Worm (Caenorhabditis elegans): ENCODE results near the gene asg-2.

DNA sequence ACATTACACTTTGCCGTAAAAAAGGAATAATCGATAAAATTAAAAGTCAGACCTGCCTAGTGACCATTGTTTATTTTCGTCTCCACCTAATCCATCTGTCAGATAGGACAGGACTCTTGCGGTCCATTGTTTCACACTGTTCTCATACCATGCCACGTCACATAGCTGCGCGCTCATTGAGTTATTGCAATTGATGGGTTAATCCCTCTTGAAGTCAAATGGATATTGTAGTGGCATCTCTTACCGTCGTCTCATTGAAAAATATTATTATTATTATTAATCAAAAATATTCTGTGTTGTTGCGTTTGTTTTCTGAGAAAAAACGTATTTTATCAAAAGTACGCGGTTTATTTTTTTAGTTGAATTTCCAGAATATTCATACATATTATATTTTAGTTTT, 47.1 kb downstream of the asg-2 start:
- TF ChIP-seq lin-11 (tag; optimal IDR thresholded peaks at IDR 0.05), result no peak
- no peak for TF ChIP-seq elt-2 (tag; optimal IDR thresholded peaks at IDR 0.05)
- no peak for TF ChIP-seq hlh-15 (tag; optimal IDR thresholded peaks at IDR 0.05)
- TF ChIP-seq ets-4 (tag; optimal IDR thresholded peaks at IDR 0.05), result no peak
- no peak for TF ChIP-seq fkh-10 (GFP tag; optimal IDR thresholded peaks at IDR 0.05)
- no peak for TF ChIP-seq tbx-7 (tag; optimal IDR thresholded peaks at IDR 0.05)
- TF ChIP-seq ceh-30 (tag; optimal IDR thresholded peaks at IDR 0.05), result no peak
- no peak for TF ChIP-seq hlh-30 (tag; optimal IDR thresholded peaks at IDR 0.05; ENCODE audit: insufficient read depth)
- TF ChIP-seq ztf-16 (tag; optimal IDR thresholded peaks at IDR 0.05), result no peak
- TF ChIP-seq F13H6.1 (tag; optimal IDR thresholded peaks at IDR 0.05), result no peak
- no peak for TF ChIP-seq ama-1 (optimal IDR thresholded peaks at IDR 0.05)
- no peak for TF ChIP-seq hlh-13 (GFP tag; optimal IDR thresholded peaks at IDR 0.05)

Measured in whole organism, late embryonic.